Worm (Caenorhabditis elegans): ENCODE data around the gene cdk-11.2.

DNA sequence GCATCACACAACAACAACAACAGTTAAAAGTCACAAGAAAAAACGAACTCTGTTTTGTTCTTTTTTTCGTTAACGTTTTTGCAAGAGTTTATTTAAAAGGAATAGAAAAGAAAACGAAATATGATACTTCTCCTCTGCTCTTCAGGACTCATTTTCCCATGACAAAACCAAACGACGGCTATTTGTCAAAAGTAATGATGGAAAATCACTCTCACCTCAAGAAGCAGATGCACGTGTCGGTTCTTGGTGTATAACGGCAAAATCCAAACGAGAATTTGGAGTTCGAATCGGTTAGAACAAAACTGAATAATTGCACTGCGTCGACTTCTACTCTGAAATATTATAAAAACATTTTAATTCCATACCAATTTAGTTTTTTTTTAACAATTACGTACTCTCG lies 42.6 kb downstream of the cdk-11.2 start:
- TF ChIP-seq nfya-1 (tag; optimal IDR thresholded peaks at IDR 0.05; ENCODE audit: insufficient read depth) (no peak), nhr-77 (tag; optimal IDR thresholded peaks at IDR 0.05) (no peak), ceh-16 (tag; optimal IDR thresholded peaks at IDR 0.05) (no peak), R02D3.7 (tag; optimal IDR thresholded peaks at IDR 0.05) (no peak), nhr-11 (tag; optimal IDR thresholded peaks at IDR 0.05) (no peak)

Measured in whole organism, L3 larva.